Fruit fly (Drosophila melanogaster): ENCODE measurements around the gene Idgf1.

The Idgf1 gene

dm6 chr2L:16447875-16448412, 2.9 kb downstream of the Idgf1 start (continued):
- no peak for TF ChIP-seq CG6854 (GFP tag; optimal IDR thresholded peaks at IDR 0.05)
- TF ChIP-seq Eip75B (GFP tag; optimal IDR thresholded peaks at IDR 0.05) = no peak

dm6 chr2L:16448451-16449206, 3.6 kb downstream of the Idgf1 start, which contains the start of gene CG5888:
Gene CG5888, minus strand, starts transcription at chr2L:16448469.
- TF ChIP-seq ss (GFP tag; optimal IDR thresholded peaks at IDR 0.05) (peak; percentile 60 to 79), salr (GFP tag; optimal IDR thresholded peaks at IDR 0.05) (peak in 1 of 2 experiments; percentile 84), cyc (GFP tag; optimal IDR thresholded peaks at IDR 0.05) (peak; percentile 6), achi (GFP tag; optimal IDR thresholded peaks at IDR 0.05) (peak; percentile 83), CG10669 (GFP tag; optimal IDR thresholded peaks at IDR 0.05) (peak; percentile 47), Ets21C (GFP tag; optimal IDR thresholded peaks at IDR 0.05) (no peak), CG16779 (tag; optimal IDR thresholded peaks at IDR 0.05) (peak; percentile 83), CG6163 (GFP tag; IDR thresholded peaks at IDR 0.05) (0 out of 3 replicates have a peak, but pooled peaks have one; percentile 50), CG34406 (GFP tag; optimal IDR thresholded peaks at IDR 0.05) (peak; percentile 87), CG6276 (GFP tag; optimal IDR thresholded peaks at IDR 0.05) (peak; percentile 72), CG8632 (GFP tag; optimal IDR thresholded peaks at IDR 0.05) (peak; percentile 85), acj6 (GFP tag; optimal IDR thresholded peaks at IDR 0.05) (peak; percentile 82), CG6792 (GFP tag; optimal IDR thresholded peaks at IDR 0.05) (peak; percentile 77), Hr39 (GFP tag; optimal IDR thresholded peaks at IDR 0.05) (no peak), lz (GFP tag; optimal IDR thresholded peaks at IDR 0.05) (peak; percentile 31), CG11762 (GFP tag; optimal IDR thresholded peaks at IDR 0.05; ENCODE audit: insufficient read depth) (peak; percentile 33), fd59A (GFP tag; optimal IDR thresholded peaks at IDR 0.05) (peak; percentile 25), CG6808 (GFP tag; optimal IDR thresholded peaks at IDR 0.05) (peak; percentile 60), CG3919 (GFP tag; optimal IDR thresholded peaks at IDR 0.05) (peak; percentile 54), Smox (GFP tag; optimal IDR thresholded peaks at IDR 0.05) (peak; percentile 36), CG11902 (GFP tag; optimal IDR thresholded peaks at IDR 0.05) (peak; percentile 23), CG1621 (tag; optimal IDR thresholded peaks at IDR 0.05) (no peak), OdsH (GFP tag; optimal IDR thresholded peaks at IDR 0.05) (peak; percentile 77), Sox102F (GFP tag; optimal IDR thresholded peaks at IDR 0.05) (peak; percentile 16), dsx (GFP tag; optimal IDR thresholded peaks at IDR 0.05; ENCODE audit: poor library complexity, severe bottlenecking) (peak; percentile 48), vri (GFP tag; optimal IDR thresholded peaks at IDR 0.05) (peak; percentile 5), CG3032 (tag; optimal IDR thresholded peaks at IDR 0.05) (peak; percentile 74), CG6854 (GFP tag; optimal IDR thresholded peaks at IDR 0.05) (no peak), CG10631 (GFP tag; optimal IDR thresholded peaks at IDR 0.05) (peak; percentile 83), Blimp-1 (GFP tag; optimal IDR thresholded peaks at IDR 0.05) (peak; percentile 22), CG8319 (GFP tag; optimal IDR thresholded peaks at IDR 0.05) (peak; percentile 28), Gug (GFP tag; IDR thresholded peaks at IDR 0.05) (peak; percentile 65), Sox15 (GFP tag; optimal IDR thresholded peaks at IDR 0.05) (peak; percentile 70), Met (GFP tag; optimal IDR thresholded peaks at IDR 0.05) (peak; percentile 69), Lpt (GFP tag; optimal IDR thresholded peaks at IDR 0.05) (peak; percentile 42), Eip75B (GFP tag; optimal IDR thresholded peaks at IDR 0.05) (peak; percentile 72), esn (GFP tag; optimal IDR thresholded peaks at IDR 0.05) (peak; percentile 72), pdm3 (GFP tag; optimal IDR thresholded peaks at IDR 0.05) (peak; percentile 45), Hr38 (GFP tag; optimal IDR thresholded peaks at IDR 0.05) (no peak), topi (GFP tag; optimal IDR thresholded peaks at IDR 0.05) (peak; percentile 36), Eip78C (GFP tag) (peak; percentile 70), CG32006 (GFP tag; optimal IDR thresholded peaks at IDR 0.05) (peak; percentile 91), CG9139 (GFP tag; optimal IDR thresholded peaks at IDR 0.05) (peak; percentile 3), eg (GFP tag; IDR thresholded peaks at IDR 0.05) (peak; percentile 82), dac (GFP tag; optimal IDR thresholded peaks at IDR 0.05) (peak; percentile 66), fd85E (GFP tag; optimal IDR thresholded peaks at IDR 0.05) (peak; percentile 24), CG8119 (GFP tag; IDR thresholded peaks at IDR 0.05) (peak; percentile 94)
